Fruit fly (Drosophila melanogaster) whole organism: ENCODE measurements around the gene CG11131.

Source experiments
- CG8478 ChIP-seq: fragments of >200 bp; optimal IDR thresholded peaks from 2 replicates; lab custom pipeline; 2018; ENCODE audit warnings: inconsistent platforms
- Dll ChIP-seq: fragments of >200 bp; optimal IDR thresholded peaks from 2 replicates; lab custom pipeline; 2017
- EcR ChIP-seq, 2 experiments: fragments of >200 bp; optimal IDR thresholded peaks; 2 replicates each; lab custom pipeline; 2017; ENCODE audit warnings: missing biosample characterization in 2 of 2, missing genetic modification characterization in 2 of 2, missing genetic modification reagents in 2 of 2
- pan ChIP-seq: fragments of >200 bp; optimal IDR thresholded peaks from 2 replicates; lab custom pipeline; 2017
- psq ChIP-seq: fragments of >200 bp; optimal IDR thresholded peaks from 2 replicates; lab custom pipeline; 2017
- usp ChIP-seq: fragments of >200 bp; optimal IDR thresholded peaks from 2 replicates; lab custom pipeline; 2017; ENCODE audit warnings: missing biosample characterization, missing genetic modification characterization, mixed read lengths

Gene CG11131

DNA sequence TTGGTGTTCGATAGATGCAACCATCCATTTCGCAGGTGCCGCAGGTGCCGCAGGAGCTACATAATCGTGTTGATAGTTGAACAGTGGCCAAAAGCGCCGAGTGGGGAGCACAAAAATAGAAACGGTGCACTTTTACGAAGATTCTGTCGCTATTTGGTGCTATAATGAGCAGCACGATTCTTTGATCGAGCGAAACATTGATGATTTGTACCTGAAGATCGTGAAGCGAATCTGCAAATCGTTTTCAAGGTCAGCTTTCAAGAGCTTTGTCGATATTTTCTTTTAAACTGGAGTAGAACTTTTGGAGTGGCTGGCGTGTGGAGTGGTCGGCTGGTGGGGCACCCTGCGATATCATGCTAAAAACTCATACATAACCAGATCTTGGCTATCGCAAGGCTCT lies at the start of gene CG11131:
TSS of gene CG11131 (plus strand) at position 301 of the 400 bp plus-strand sequence.
- TF ChIP-seq usp (GFP tag; lab: Kevin White, UChicago) (no peak), pan (lab: Kevin White, UChicago) (no peak), psq (no peak), CG8478 (lab: Kevin White, UChicago) (no peak), EcR (GFP tag; optimal IDR thresholded peaks at IDR 0.05; lab: Kevin White, UChicago) (no peak), Dll (no peak)

DNA sequence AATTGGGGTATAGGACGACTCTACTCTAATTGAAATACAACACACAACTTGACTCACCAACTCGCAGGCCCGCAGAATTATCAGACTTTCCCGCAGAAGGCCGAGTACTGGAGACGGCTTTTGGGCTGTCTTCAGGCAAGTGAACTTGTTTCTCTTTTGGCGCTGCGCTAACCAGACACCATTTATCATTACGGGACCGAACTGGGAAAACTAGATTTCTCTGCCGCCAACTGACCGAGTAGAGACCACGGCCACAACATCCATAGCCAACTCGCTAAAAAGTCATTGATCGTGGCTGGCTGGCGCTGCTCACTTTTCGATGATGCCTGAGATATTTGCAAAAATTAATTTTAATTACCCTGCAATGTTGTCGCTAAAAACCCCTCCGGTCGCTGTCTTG lies 49.6 kb upstream of the CG11131 start:
- no peak for TF ChIP-seq CG8478 (lab: Kevin White, UChicago)
- no peak for TF ChIP-seq Dll
- no peak for TF ChIP-seq EcR (GFP tag; optimal IDR thresholded peaks at IDR 0.05; lab: Kevin White, UChicago)
- TF ChIP-seq pan (lab: Kevin White, UChicago): no peak
- no peak for TF ChIP-seq psq
- no peak for TF ChIP-seq usp (GFP tag; lab: Kevin White, UChicago)

DNA sequence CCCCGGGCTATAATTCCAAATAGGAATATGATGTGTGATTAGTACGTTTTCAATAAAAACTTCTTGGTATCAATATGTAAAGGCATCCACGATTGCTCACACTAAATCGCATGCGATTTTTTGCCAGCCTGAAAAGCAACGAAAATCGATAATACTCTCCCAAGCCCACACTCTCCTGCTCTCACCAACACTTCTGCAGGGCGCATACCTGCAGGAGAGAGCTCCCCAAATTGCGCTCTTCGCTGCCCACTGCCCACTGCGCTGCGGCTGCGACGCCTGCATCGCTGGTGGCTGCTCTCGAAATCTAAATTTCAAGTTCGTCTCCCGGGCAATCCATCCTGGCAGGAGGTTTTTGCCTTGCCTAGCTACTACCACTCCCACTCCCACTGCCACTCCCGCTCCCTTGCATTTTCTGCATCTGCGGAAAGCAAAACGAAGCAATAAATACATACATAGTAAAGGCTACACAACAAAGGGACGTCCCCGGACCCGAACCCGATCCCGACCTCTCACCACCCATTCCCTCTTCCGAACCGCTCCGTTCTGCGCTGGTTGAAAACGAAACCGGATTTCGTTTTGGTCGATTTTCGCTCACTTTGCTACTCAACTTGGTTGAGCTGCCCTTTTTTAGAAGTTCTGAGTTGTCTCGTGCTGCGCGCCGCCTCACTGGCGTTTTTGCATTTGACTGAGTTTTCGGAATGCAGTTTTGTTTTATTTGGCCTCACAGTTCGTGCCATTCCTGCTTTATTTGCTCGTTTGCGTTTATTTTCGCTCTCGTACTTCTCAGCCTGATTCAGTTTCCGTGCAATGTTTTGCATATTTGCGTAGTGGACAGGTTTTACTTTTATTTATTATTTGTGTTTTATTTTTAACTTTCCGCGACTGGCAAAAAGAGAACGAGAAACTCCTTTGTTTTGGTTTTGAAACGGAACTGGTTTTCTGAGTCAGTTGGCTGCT lies 47.1 kb upstream of the CG11131 start:
- no peak for TF ChIP-seq usp (GFP tag; lab: Kevin White, UChicago)
- no peak for TF ChIP-seq CG8478 (lab: Kevin White, UChicago)
- peak in 1 of 2 experiments; percentile 41 for TF ChIP-seq EcR (GFP tag; optimal IDR thresholded peaks at IDR 0.05; lab: Kevin White, UChicago)
- peak; percentile 91 for TF ChIP-seq Dll
- TF ChIP-seq psq: no peak
- no peak for TF ChIP-seq pan (lab: Kevin White, UChicago)

DNA sequence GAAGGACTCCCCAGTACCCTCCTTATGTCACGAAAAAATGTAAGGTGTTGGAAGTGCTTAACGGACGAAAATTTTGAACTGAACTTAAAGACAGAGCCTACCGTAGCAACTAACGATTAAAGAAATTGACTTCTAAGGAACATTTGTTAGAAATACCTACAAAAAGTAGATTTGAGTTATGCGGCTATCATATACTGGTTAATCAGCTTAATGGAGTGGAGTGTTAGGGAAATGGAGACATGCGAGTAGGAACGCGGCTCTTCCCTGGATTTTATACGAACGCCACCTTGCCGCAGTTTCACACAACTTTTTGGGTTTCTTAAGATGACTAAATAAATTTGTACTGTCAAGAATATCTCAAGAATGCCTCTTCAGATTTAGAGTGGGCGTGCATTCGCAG lies 45.1 kb upstream of the CG11131 start, which contains the start of gene CG32462:
TSS of gene CG32462 (minus strand) at position 101 of the 400 bp plus-strand sequence.
- no peak for TF ChIP-seq CG8478 (lab: Kevin White, UChicago)
- TF ChIP-seq usp (GFP tag; lab: Kevin White, UChicago): no peak
- no peak for TF ChIP-seq Dll
- TF ChIP-seq pan (lab: Kevin White, UChicago): no peak
- TF ChIP-seq psq: no peak
- TF ChIP-seq EcR (GFP tag; optimal IDR thresholded peaks at IDR 0.05; lab: Kevin White, UChicago): no peak

DNA sequence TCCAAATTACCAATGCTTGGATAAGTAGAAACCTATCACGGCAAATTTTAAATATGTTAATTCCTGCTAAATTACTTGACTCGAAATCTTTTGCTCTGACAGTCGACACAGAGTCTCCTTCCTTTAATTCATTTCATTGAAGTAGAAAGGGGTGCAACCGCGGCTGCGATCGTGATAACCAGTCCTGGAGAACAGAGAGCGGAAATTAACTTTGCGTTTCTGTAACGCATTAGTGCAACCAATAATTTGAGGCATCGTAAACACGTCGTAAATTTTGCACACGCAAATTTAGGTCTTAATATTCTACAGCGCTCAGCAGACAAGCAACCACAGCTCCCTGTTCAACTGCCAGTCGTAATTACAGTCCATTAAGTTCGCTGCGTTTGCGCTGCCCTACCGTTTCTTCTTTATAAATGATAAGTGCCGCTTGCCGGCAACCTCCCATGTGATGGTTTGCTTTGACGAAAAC lies 42.5 kb upstream of the CG11131 start, which contains the start of gene CG32459:
TSS of gene CG32459 (minus strand) at position 51 of the 469 bp plus-strand sequence.
- TF ChIP-seq Dll: peak; percentile 60
- TF ChIP-seq CG8478 (lab: Kevin White, UChicago): no peak

DNA sequence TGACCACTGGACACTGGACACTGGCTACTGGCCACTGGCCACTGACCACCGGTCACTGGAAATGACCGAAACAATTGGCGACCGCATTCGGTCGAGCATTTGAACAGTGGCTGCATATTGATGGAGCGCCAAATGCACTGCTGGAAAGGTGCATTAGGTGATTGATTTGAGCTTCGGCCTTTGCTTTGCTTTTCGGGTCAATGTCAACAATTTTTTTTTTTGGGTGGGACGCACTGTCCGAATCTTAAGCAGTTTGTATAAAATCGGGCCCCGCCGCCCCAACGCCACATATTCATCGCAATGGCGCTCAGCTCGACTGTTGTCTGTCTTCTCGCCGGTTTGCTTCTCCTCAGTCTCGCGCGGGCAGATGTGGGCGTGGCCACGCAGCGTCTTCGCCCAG lies 38.1 kb upstream of the CG11131 start, which contains the start of gene CG13239:
TSS of gene CG13239 (plus strand) at position 301 of the 400 bp plus-strand sequence.
- TF ChIP-seq Dll (no peak), psq (no peak), EcR (GFP tag; optimal IDR thresholded peaks at IDR 0.05; lab: Kevin White, UChicago) (no peak)

DNA sequence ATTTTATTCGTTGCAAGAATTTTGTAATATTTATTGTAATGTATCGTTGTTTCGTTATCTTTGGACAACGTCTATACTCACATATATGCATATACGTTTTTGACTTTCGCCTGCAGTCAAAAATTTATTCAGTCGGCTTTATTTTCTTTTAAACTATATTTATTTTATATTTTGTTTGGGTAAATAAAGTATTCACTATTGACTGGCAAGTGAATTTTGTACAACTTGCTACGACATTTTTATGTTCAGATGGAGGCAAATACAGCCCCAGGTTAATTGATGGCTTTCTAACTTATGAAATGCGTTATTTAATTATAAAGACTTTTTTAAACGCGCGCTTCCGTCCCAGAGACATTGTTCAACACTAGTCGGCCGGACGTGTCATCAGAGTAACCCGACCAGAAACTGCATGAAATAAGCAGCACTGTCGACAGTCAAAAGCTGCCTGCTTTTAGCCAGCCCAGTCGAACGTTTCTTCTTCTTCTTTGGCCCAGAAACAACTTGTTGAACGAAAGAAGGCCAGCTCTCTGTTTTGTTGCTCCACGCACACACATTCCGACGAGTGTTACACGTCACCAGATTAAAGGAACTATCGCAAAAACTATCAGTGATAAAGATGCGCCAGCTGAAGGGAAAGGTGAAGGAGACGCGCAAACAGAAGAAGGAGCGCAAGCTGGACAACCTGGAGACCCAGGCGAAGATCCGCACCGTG lies 35.0 kb upstream of the CG11131 start, which contains the start of gene CG33169:
TSS of gene CG33169 (plus strand) at position 498 of the 712 bp plus-strand sequence.
- TF ChIP-seq psq (no peak), usp (GFP tag; lab: Kevin White, UChicago) (no peak), CG8478 (lab: Kevin White, UChicago) (no peak), Dll (no peak), EcR (GFP tag; optimal IDR thresholded peaks at IDR 0.05; lab: Kevin White, UChicago) (no peak), pan (lab: Kevin White, UChicago) (no peak)

DNA sequence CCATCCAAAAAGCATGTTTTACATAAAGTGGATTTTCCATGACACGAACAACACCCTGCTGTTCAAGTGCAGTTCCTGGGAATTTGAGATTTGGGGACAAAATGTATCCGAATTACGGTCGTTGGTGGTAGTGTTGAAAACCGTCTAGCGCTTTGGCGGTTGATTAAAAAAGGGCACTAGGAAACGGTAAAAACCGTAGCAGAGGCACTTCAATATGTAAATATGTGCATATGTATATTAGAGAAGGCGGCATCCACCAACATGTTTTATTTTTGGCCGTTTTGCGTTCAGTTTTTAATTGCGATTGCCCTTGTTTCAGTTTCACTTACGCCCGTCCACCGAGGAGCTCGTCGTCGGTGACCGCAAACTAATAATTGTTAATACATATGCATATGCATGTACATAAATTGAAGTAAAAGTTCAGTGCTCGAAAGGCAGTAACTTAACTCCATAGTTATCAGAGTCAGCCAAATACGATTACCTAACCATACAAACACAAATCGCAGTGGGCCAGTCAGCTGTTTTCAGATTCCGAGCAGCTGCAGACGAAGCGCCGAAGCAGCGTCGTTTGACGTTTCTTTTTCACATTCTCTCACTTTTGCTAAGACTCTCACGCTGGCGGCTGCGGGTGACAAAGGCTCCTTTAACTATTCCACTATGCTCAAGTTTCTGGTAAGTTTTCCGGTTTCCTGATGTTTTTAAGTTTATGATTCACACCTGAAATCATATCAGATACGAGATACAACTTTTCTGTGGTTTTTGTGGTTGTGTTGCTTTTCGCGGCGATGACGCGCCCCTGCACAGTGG lies 34.1 kb upstream of the CG11131 start, which contains the start of gene CG33170:
TSS of gene CG33170 (plus strand) at position 347 of the 807 bp plus-strand sequence.
- TF ChIP-seq Dll (no peak), pan (lab: Kevin White, UChicago) (no peak), usp (GFP tag; lab: Kevin White, UChicago) (no peak), CG8478 (lab: Kevin White, UChicago) (no peak)

DNA sequence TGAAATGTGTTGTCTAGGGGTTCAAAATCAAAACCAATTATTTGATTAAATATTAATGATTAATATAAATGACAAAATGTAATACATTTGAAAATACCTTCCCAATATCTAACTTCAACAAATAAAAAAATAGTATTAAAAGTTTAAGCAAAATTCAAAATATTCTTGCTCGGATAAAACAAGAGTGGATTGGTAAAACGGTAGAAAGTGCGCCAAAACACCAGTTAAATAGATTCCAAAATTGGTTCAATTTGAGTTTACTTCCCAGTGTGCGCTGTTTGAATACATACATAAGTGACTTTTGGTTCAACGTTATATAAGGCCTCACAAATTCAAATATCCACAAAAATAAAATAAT lies 33.5 kb upstream of the CG11131 start:
- TF ChIP-seq CG8478 (lab: Kevin White, UChicago): no peak
- TF ChIP-seq pan (lab: Kevin White, UChicago): no peak
- no peak for TF ChIP-seq psq
- no peak for TF ChIP-seq usp (GFP tag; lab: Kevin White, UChicago)
- TF ChIP-seq Dll: no peak
- no peak for TF ChIP-seq EcR (GFP tag; optimal IDR thresholded peaks at IDR 0.05; lab: Kevin White, UChicago)

DNA sequence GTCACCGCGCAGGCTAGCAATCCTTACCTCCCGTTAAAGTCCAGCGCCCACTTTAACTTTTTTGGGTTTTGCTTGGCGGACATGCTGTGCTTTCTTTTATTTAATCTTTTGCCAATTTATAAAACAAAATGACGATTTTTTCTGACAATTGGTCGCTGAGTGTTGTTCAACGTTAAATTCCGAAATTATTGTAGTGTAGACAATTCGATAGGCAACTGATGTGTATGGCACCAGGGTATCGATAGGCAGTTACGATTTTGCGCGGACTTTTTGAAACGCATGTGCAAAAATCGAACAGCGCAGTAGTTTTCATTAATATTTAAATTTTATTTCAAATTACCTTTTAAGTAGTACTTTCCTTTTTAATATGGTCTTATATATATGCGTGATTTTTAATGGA lies 30.5 kb upstream of the CG11131 start, which contains the start of gene EMC4:
TSS of gene EMC4 (minus strand) at position 174 of the 400 bp plus-strand sequence.
- no peak for TF ChIP-seq Dll
- TF ChIP-seq usp (GFP tag; lab: Kevin White, UChicago): no peak
- TF ChIP-seq CG8478 (lab: Kevin White, UChicago): no peak
- TF ChIP-seq EcR (GFP tag; optimal IDR thresholded peaks at IDR 0.05; lab: Kevin White, UChicago): no peak
- no peak for TF ChIP-seq psq
- no peak for TF ChIP-seq pan (lab: Kevin White, UChicago)

DNA sequence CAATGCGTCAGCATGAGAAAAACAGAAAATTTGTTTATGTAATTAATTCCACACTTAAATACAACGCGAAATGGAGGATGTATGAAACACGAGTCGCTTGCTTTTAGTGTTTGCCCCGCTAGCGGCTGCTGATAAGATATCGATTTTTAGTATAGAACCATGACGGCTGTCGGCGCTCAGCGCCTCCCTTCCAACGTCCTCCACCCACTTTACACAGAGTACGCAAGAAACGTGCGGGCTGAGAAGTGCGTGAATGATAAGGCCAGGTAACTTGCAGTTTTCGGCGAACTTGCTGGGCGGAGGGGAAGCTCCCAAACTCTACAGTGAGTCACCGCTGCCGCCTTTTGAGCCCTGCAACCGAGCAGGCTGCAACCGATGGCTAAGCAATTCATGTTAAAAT lies 28.2 kb upstream of the CG11131 start:
- TF ChIP-seq psq (no peak), usp (GFP tag; lab: Kevin White, UChicago) (no peak), CG8478 (lab: Kevin White, UChicago) (no peak), EcR (GFP tag; optimal IDR thresholded peaks at IDR 0.05; lab: Kevin White, UChicago) (no peak), Dll (no peak), pan (lab: Kevin White, UChicago) (no peak)
